Worm (Caenorhabditis elegans) whole organism, L3 larva: Measurements from ENCODE around the gene attf-2.

Experiments
- lin-15B ChIP-seq: fragments of 150-350 bp; optimal IDR thresholded peaks from 2 replicates; lab custom pipeline; 2014; ENCODE audit warnings: missing biosample characterization, missing genetic modification characterization
- lin-39 ChIP-seq: fragments of 150-350 bp; optimal IDR thresholded peaks from 2 replicates; lab custom pipeline; 2018; ENCODE audit warnings: missing biosample characterization, missing genetic modification reagents, missing genetic modification characterization
- mdl-1 ChIP-seq: fragments of 150-350 bp; optimal IDR thresholded peaks from 2 replicates; lab custom pipeline; 2014; ENCODE audit warnings: missing biosample characterization, missing genetic modification characterization
- nhr-11 ChIP-seq: fragments of 150-350 bp; optimal IDR thresholded peaks from 2 replicates; lab custom pipeline; 2014; ENCODE audit warnings: missing biosample characterization, missing genetic modification characterization
- nhr-25 ChIP-seq: sonication (generic microtip); optimal IDR thresholded peaks from 2 replicates; lab custom pipeline; 2017; ENCODE audit warnings: missing biosample characterization, missing genetic modification characterization
- nhr-28 ChIP-seq: fragments of 150-350 bp; optimal IDR thresholded peaks from 2 replicates; lab custom pipeline; 2014; ENCODE audit warnings: missing biosample characterization, missing genetic modification characterization
- nhr-76 ChIP-seq: fragments of 150-350 bp; sonication (generic microtip); optimal IDR thresholded peaks from 5 replicates; lab custom pipeline; 2014; ENCODE audit warnings: missing biosample characterization, missing genetic modification characterization
- pqm-1 ChIP-seq: fragments of 150-350 bp; optimal IDR thresholded peaks from 2 replicates; lab custom pipeline; 2017; ENCODE audit warnings: missing biosample characterization, missing genetic modification characterization, inconsistent platforms
- snpc-4 ChIP-seq: fragments of 150-350 bp; optimal IDR thresholded peaks from 2 replicates; lab custom pipeline; 2014; ENCODE audit warnings: missing biosample characterization, missing genetic modification characterization
- tbx-2 ChIP-seq: sonication (generic microtip); optimal IDR thresholded peaks from 2 replicates; lab custom pipeline; 2016; ENCODE audit warnings: mild to moderate bottlenecking, missing genetic modification characterization, missing compliant biosample characterization
- unc-62 ChIP-seq: fragments of 150-350 bp; sonication (generic microtip); optimal IDR thresholded peaks from 4 replicates; lab custom pipeline; 2014; ENCODE audit warnings: missing biosample characterization, missing genetic modification reagents, missing genetic modification characterization

DNA sequence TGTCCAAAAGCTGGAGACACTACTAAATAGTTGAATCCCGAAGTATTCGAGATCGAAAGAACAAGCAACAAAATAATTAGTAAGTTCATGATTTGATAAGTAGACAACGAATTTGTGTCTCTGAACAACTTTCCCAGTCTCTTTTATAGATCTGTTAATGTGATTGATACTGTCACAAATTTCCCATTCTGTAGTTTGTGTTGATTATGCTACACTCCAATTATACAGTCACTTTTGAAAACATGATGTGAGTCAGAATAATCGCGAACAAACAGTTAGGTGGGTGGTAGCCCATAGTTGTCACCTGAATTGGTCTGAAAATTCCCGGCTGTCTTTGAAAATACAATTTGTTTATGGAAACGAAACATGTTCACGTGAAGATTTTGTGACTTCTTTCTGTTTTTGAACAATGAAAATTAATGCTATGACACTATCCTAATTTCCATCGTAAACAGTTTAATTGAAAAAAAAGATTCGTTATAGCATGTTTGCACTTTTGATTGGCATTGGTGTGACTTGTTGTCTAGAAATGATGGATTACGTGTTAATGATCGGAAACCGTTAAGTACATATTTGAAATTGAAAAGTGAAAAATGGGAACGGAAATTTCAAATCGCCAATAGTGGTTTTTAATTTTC lies 32.3 kb downstream of the attf-2 start, which contains the start of gene ugt-41:
- no peak for TF ChIP-seq mdl-1 (tag; lab: Kevin White, UChicago)
- TF ChIP-seq lin-39 (tag; lab: Kevin White, UChicago): no peak
- TF ChIP-seq nhr-25 (tag; lab: Kevin White, UChicago): no peak
- no peak for TF ChIP-seq nhr-11 (tag; lab: Kevin White, UChicago)
- no peak for TF ChIP-seq unc-62 (GFP tag; lab: Kevin White, UChicago)
- TF ChIP-seq lin-15B: no peak
- no peak for TF ChIP-seq nhr-28 (tag; lab: Kevin White, UChicago)
- no peak for TF ChIP-seq pqm-1
- no peak for TF ChIP-seq nhr-76 (tag; lab: Kevin White, UChicago)
- no peak for TF ChIP-seq tbx-2 (tag; lab: Kevin White, UChicago)
- TF ChIP-seq snpc-4: no peak
